Worm (Caenorhabditis elegans): ENCODE measurements around the gene srw-109.

The srw-109 gene

DNA sequence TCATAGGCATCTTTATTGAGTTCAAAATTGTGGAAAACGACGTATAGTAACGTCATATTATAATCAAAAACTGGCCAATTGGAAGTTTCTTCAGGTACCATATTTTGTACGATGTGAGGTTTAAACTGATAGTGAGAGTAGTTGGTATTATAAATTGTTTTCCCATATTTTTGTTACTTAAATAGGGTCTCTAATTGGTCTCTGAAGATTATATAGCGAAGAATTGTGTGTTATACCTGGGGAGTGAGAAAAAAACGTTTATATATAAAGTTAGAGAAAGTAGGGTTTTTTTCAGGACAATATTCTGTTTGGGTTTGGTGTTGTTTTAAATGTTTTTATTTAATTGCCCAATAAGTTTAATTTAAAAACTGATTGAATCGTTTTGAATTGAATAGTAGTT is 16.2 kb upstream of the srw-109 start, which contains the start of gene srt-17:
srt-17 (minus strand) TSS at position 101 of the 400 bp plus-strand sequence.
- TF ChIP-seq ceh-13 (GFP tag; optimal IDR thresholded peaks at IDR 0.05): no peak
- TF ChIP-seq F13C5.2 (tag; optimal IDR thresholded peaks at IDR 0.05): no peak
- no peak for TF ChIP-seq tbx-11 (GFP tag; IDR thresholded peaks at IDR 0.05)
- TF ChIP-seq tbx-37 (GFP tag; conservative IDR thresholded peaks at IDR 0.05): no peak
- TF ChIP-seq hnd-1 (tag; optimal IDR thresholded peaks at IDR 0.05): no peak
- no peak for TF ChIP-seq hmbx-1 (tag; optimal IDR thresholded peaks at IDR 0.05)

DNA sequence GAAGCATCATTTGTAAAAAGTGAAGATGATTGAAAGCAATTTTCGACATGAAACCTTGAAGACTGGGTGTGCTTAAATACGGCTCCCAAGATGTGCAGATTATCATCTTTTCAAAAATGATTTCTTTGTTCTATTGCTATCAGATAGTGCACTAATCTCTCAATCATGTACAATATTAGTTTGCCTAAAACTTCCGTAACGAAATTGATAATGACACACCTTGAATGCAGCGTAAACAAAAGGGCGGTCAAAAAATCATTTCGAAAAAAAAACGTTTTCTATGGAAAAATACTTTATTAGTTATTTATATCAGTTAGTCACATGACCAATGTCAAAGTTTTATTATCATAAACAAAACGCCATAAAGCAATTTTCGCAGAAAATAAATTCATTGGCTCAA is 14.2 kb upstream of the srw-109 start, which contains the start of gene F48G7.5:
F48G7.5 (minus strand) TSS at position 34 of the 400 bp plus-strand sequence.
- TF ChIP-seq tbx-11 (GFP tag; IDR thresholded peaks at IDR 0.05) (no peak), hnd-1 (tag; optimal IDR thresholded peaks at IDR 0.05) (no peak), aly-1 (tag; optimal IDR thresholded peaks at IDR 0.05) (no peak), tbx-37 (GFP tag; conservative IDR thresholded peaks at IDR 0.05) (no peak), tra-4 (tag; optimal IDR thresholded peaks at IDR 0.05) (no peak), scrt-1 (GFP tag; IDR thresholded peaks at IDR 0.05) (no peak), ets-7 (tag; optimal IDR thresholded peaks at IDR 0.05) (no peak), pes-1 (GFP tag; IDR thresholded peaks at IDR 0.05) (no peak), F13C5.2 (tag; optimal IDR thresholded peaks at IDR 0.05) (no peak), ceh-13 (GFP tag; optimal IDR thresholded peaks at IDR 0.05) (no peak), ama-1 (optimal IDR thresholded peaks at IDR 0.05) (no peak), ceh-36 (tag; optimal IDR thresholded peaks at IDR 0.05) (no peak), hmg-4 (GFP tag; optimal IDR thresholded peaks at IDR 0.05) (no peak), hmbx-1 (tag; optimal IDR thresholded peaks at IDR 0.05) (no peak), B0310.2 (tag; optimal IDR thresholded peaks at IDR 0.05) (no peak)

DNA sequence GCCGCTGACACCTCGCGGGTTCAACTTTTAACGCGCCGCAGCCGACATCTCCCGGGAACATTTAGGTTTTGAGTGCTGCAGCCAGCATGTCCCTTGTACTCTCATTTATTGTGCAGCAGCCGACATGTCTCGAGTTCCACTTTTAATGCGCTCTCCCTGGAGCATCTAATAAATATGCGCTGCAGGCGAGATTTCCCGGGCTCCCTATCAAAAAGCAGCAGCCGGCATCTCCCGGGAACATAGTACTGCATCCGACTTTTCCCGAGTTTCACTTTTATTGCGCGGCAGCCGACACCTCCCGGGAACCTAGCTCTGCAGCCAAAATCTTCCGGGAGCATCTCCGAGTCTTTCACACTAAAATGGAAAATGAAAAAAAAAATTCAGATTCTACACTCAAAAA is 12.2 kb upstream of the srw-109 start:
- TF ChIP-seq flt-1 (GFP tag; IDR thresholded peaks at IDR 0.05) (no peak), hmg-4 (GFP tag; optimal IDR thresholded peaks at IDR 0.05) (no peak), tra-4 (tag; optimal IDR thresholded peaks at IDR 0.05) (no peak), ama-1 (optimal IDR thresholded peaks at IDR 0.05) (no peak), B0310.2 (tag; optimal IDR thresholded peaks at IDR 0.05) (no peak), ets-7 (tag; optimal IDR thresholded peaks at IDR 0.05) (no peak), tbx-11 (GFP tag; IDR thresholded peaks at IDR 0.05) (no peak), aly-1 (tag; optimal IDR thresholded peaks at IDR 0.05) (no peak), ceh-13 (GFP tag; optimal IDR thresholded peaks at IDR 0.05) (no peak), scrt-1 (GFP tag; IDR thresholded peaks at IDR 0.05) (no peak), hmbx-1 (tag; optimal IDR thresholded peaks at IDR 0.05) (no peak), sea-1 (GFP tag; conservative IDR thresholded peaks at IDR 0.05) (no peak)

DNA sequence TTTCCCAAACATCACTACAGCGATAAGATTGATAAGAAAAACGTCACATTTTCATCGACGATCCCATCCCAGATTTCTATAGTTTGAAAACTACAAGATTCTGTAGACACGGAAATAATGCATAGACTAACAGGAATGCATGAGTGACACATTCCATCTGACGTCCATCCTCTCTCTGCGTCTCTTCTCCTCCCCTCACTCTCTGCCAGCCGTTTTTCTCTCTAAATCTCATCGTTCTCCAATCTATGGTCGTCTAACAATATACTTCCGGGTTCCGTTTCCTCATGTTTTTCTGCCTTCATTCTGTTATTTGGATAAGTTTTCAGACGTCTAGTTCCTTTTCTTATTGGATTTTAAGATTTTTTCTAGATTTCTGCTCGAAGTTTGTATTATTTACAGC is 10.3 kb upstream of the srw-109 start, which contains the start of gene F48G7.4:
F48G7.4 (plus strand) TSS at position 400 of the 400 bp plus-strand sequence.
- no peak for TF ChIP-seq tra-4 (tag; optimal IDR thresholded peaks at IDR 0.05)
- no peak for TF ChIP-seq tbx-11 (GFP tag; IDR thresholded peaks at IDR 0.05)
- TF ChIP-seq scrt-1 (GFP tag; IDR thresholded peaks at IDR 0.05): no peak
- no peak for TF ChIP-seq sea-1 (GFP tag; conservative IDR thresholded peaks at IDR 0.05)
- TF ChIP-seq ceh-36 (tag; optimal IDR thresholded peaks at IDR 0.05): no peak
- TF ChIP-seq flt-1 (GFP tag; IDR thresholded peaks at IDR 0.05): no peak

DNA sequence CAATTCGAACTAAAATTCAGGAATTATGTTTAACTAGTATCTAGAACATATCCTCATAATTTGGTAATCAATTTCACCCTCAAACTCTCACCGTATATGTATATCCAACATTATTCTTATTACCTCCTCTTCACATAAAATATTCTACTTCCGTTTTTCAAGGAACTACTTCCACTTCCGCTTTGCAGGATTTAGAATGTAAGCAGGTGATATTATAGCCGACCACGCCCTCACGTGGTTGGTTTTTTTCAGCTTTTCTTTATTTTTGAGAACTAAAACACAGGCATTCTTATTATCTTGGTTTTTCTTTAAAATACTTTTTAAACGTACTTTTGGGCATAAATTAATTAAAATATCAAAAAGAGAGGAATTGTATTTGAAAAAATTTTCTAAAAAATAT is 9.2 kb upstream of the srw-109 start:
- TF ChIP-seq tbx-11 (GFP tag; IDR thresholded peaks at IDR 0.05) (no peak), sea-1 (GFP tag; conservative IDR thresholded peaks at IDR 0.05) (no peak), hnd-1 (tag; optimal IDR thresholded peaks at IDR 0.05) (no peak), hmbx-1 (tag; optimal IDR thresholded peaks at IDR 0.05) (no peak), scrt-1 (GFP tag; IDR thresholded peaks at IDR 0.05) (no peak), ets-7 (tag; optimal IDR thresholded peaks at IDR 0.05) (no peak), tra-4 (tag; optimal IDR thresholded peaks at IDR 0.05) (no peak)

DNA sequence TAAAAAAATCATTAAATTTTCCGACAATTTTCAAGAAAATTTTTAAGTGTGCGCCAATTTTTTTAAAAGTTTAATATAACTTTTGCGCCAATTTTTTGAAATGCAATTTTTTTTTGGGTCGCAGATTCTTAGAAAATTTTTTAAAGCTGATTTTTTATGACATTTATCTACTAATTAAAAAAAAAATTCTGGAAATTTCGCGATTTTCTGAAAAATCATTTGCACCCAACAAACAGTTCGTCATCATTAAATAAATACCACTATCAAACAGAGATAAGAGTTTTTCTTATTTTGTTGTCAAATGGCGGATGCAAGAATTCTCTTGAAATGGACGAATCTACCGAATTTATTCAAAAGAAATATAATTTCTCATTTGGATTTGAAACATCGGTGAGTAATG is 6.5 kb upstream of the srw-109 start, which contains the start of gene F48G7.13:
F48G7.13 (plus strand) TSS at position 301 of the 400 bp plus-strand sequence.
- TF ChIP-seq hnd-1 (tag; optimal IDR thresholded peaks at IDR 0.05): no peak
- no peak for TF ChIP-seq tbx-11 (GFP tag; IDR thresholded peaks at IDR 0.05)
- TF ChIP-seq ets-7 (tag; optimal IDR thresholded peaks at IDR 0.05): no peak
- no peak for TF ChIP-seq hmbx-1 (tag; optimal IDR thresholded peaks at IDR 0.05)
- no peak for TF ChIP-seq flt-1 (GFP tag; IDR thresholded peaks at IDR 0.05)
- no peak for TF ChIP-seq hmg-4 (GFP tag; optimal IDR thresholded peaks at IDR 0.05)
- no peak for TF ChIP-seq ama-1 (optimal IDR thresholded peaks at IDR 0.05)
- no peak for TF ChIP-seq pes-1 (GFP tag; IDR thresholded peaks at IDR 0.05)
- TF ChIP-seq F13C5.2 (tag; optimal IDR thresholded peaks at IDR 0.05): no peak
- no peak for TF ChIP-seq ceh-36 (tag; optimal IDR thresholded peaks at IDR 0.05)
- no peak for TF ChIP-seq sea-1 (GFP tag; conservative IDR thresholded peaks at IDR 0.05)
- TF ChIP-seq scrt-1 (GFP tag; IDR thresholded peaks at IDR 0.05): no peak
- no peak for TF ChIP-seq tra-4 (tag; optimal IDR thresholded peaks at IDR 0.05)
- TF ChIP-seq tbx-37 (GFP tag; conservative IDR thresholded peaks at IDR 0.05): no peak
- no peak for TF ChIP-seq ceh-13 (GFP tag; optimal IDR thresholded peaks at IDR 0.05)
- no peak for TF ChIP-seq aly-1 (tag; optimal IDR thresholded peaks at IDR 0.05)

DNA sequence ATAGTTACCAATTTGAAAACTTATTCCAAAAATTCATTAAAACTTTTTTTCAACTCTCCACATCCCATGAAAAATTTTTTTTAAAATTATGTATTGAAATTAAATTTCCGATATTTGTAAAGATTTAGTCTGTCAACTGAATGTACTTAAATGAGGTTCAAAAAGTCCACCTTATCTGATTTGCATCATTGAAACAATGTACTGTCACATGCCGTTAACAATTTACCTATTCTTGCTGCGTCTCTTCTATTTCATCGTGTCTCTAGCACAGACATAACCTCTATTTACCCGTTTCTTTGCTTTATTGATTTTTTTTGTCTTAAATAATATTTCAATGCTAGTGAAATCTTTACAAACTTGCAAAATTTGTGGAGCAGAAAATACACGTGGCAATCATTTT is 1.5 kb upstream of the srw-109 start, which contains the start of gene nhr-90:
nhr-90 (plus strand) TSS at position 296 of the 400 bp plus-strand sequence.
- no peak for TF ChIP-seq hmg-4 (GFP tag; optimal IDR thresholded peaks at IDR 0.05)
- TF ChIP-seq tra-4 (tag; optimal IDR thresholded peaks at IDR 0.05): no peak
- TF ChIP-seq aly-1 (tag; optimal IDR thresholded peaks at IDR 0.05): no peak
- TF ChIP-seq sea-1 (GFP tag; conservative IDR thresholded peaks at IDR 0.05): no peak
- no peak for TF ChIP-seq hmbx-1 (tag; optimal IDR thresholded peaks at IDR 0.05)
- TF ChIP-seq scrt-1 (GFP tag; IDR thresholded peaks at IDR 0.05): no peak
- no peak for TF ChIP-seq hnd-1 (tag; optimal IDR thresholded peaks at IDR 0.05)
- TF ChIP-seq tbx-37 (GFP tag; conservative IDR thresholded peaks at IDR 0.05): no peak
- TF ChIP-seq ets-7 (tag; optimal IDR thresholded peaks at IDR 0.05): no peak
- no peak for TF ChIP-seq tbx-11 (GFP tag; IDR thresholded peaks at IDR 0.05)
- no peak for TF ChIP-seq flt-1 (GFP tag; IDR thresholded peaks at IDR 0.05)
- TF ChIP-seq ceh-36 (tag; optimal IDR thresholded peaks at IDR 0.05): no peak
- no peak for TF ChIP-seq ama-1 (optimal IDR thresholded peaks at IDR 0.05)
- no peak for TF ChIP-seq ceh-13 (GFP tag; optimal IDR thresholded peaks at IDR 0.05)
- no peak for TF ChIP-seq pes-1 (GFP tag; IDR thresholded peaks at IDR 0.05)
- no peak for TF ChIP-seq F13C5.2 (tag; optimal IDR thresholded peaks at IDR 0.05)
- TF ChIP-seq B0310.2 (tag; optimal IDR thresholded peaks at IDR 0.05): no peak

All from whole organism, early embryonic.